Fruit fly (Drosophila melanogaster): ENCODE data around the gene CG13625.

CG13625 gene

DNA sequence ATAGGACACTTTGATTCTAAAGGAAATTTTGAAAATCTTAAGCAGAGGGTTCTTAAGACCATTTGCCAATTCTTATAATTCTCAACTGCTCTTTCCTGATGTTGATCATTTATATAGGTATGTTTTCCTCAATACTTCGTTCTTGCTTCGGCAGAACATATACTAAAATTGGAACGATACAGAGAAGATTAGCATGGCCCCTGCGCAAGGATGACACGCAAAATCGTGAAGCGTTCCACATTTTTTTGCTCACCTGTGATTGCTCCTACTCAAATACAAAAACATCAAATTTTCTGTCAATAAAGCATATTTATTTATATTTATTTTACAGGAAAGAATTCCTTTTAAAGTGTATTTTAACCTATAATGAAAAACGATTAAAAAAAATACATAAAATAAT lies 28.4 kb downstream of the CG13625 start:
- TF ChIP-seq Hr78 (GFP tag; optimal IDR thresholded peaks at IDR 0.05) (no peak), ey (GFP tag; optimal IDR thresholded peaks at IDR 0.05) (no peak), Mio (GFP tag; optimal IDR thresholded peaks at IDR 0.05) (no peak), Jra (GFP tag; optimal IDR thresholded peaks at IDR 0.05) (no peak), br (GFP tag; optimal IDR thresholded peaks at IDR 0.05) (no peak), Sp1 (GFP tag; optimal IDR thresholded peaks at IDR 0.05) (no peak), woc (GFP tag; optimal IDR thresholded peaks at IDR 0.05) (no peak), tai (GFP tag; optimal IDR thresholded peaks at IDR 0.05) (no peak), GATAd (GFP tag; optimal IDR thresholded peaks at IDR 0.05) (no peak), CG9705 (GFP tag; optimal IDR thresholded peaks at IDR 0.05) (no peak), N (GFP tag; optimal IDR thresholded peaks at IDR 0.05) (no peak)

DNA sequence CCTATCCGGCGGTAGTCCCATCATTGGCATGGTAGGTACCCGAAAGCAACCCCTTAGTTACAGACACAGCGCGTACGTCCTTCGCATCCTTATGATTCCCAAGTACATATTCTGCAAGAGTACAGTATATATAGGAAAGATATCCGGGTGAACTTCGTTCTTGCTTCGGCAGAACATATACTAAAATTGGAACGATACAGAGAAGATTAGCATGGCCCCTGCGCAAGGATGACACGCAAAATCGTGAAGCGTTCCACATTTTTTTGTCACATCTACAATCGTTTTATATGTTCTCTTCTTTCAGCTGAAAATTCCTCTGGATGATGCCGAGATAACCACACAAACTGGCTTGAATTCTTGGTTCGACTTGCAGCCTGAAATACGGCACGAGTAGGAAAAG lies 29.0 kb downstream of the CG13625 start:
- TF ChIP-seq Abd-B (GFP tag; optimal IDR thresholded peaks at IDR 0.05) (no peak), br (GFP tag; optimal IDR thresholded peaks at IDR 0.05) (no peak), Dif (GFP tag; optimal IDR thresholded peaks at IDR 0.05; ENCODE audit: partially characterized antibody) (no peak), h (GFP tag; optimal IDR thresholded peaks at IDR 0.05) (no peak), CG9705 (GFP tag; optimal IDR thresholded peaks at IDR 0.05) (no peak)

DNA sequence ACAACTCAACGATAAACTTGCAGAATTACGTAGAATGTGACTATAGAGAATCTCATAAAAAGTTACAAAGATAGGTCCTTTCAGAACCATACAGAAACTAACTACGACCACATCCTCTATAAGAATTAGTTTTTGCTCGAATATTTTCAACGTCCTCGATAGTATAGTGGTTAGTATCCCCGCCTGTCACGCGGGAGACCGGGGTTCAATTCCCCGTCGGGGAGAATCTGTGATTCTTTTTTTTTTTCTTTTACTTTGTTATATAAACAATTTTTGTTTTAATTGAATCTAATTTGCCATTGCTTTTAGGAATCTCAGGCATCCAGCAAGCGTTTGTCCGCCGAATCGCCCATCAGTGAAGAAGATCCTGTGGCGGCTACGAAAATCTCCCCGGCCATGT lies 29.8 kb downstream of the CG13625 start:
- TF ChIP-seq CG9705 (GFP tag; optimal IDR thresholded peaks at IDR 0.05) (no peak), Hr78 (GFP tag; optimal IDR thresholded peaks at IDR 0.05) (no peak), dmrt93B (GFP tag; optimal IDR thresholded peaks at IDR 0.05) (no peak), woc (GFP tag; optimal IDR thresholded peaks at IDR 0.05) (no peak), Dfd (GFP tag; optimal IDR thresholded peaks at IDR 0.05) (no peak), dsf (GFP tag; optimal IDR thresholded peaks at IDR 0.05; ENCODE audit: borderline replicate concordance) (no peak), Mio (GFP tag; optimal IDR thresholded peaks at IDR 0.05) (no peak), CG32264 (GFP tag; optimal IDR thresholded peaks at IDR 0.05) (no peak), sage (GFP tag; optimal IDR thresholded peaks at IDR 0.05) (no peak), Rel (GFP tag; optimal IDR thresholded peaks at IDR 0.05) (no peak), Rel (tag; optimal IDR thresholded peaks at IDR 0.05) (no peak), GATAd (GFP tag; optimal IDR thresholded peaks at IDR 0.05) (no peak)

DNA sequence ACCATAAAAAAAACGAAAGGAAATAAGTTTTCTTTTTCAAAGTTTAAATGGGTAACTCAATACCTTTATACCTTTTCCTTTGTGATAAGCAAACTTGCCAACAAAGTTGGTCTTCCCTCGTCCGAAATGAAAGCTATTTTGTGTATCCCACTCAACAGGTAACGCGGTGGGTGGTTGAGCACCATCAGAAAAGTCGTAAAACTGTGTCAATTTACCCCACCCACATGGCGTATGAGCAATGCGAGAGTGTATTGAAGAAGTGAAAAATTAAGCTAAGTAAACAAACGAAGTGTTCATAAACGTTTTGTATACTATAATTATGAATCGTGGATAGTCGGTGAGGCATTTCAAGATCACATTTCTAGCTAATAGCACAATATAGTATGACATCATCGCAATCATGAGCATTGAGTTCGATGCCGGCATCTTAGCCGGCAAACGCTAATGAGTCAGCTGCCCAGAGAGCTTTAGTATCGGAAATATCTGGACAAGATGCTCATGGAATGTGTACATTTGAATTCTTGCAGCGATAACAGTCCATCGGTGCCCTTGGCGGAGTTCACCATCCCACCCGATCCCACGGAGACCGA lies 34.1 kb downstream of the CG13625 start:
- no peak for TF ChIP-seq Mio (GFP tag; optimal IDR thresholded peaks at IDR 0.05)
- no peak for TF ChIP-seq HLH106 (tag; optimal IDR thresholded peaks at IDR 0.05)
- no peak for TF ChIP-seq sage (GFP tag; optimal IDR thresholded peaks at IDR 0.05)
- no peak for TF ChIP-seq Myc (optimal IDR thresholded peaks at IDR 0.05)
- TF ChIP-seq Vsx2 (GFP tag; optimal IDR thresholded peaks at IDR 0.05; ENCODE audit: partially characterized antibody) = no peak
- TF ChIP-seq woc (GFP tag; optimal IDR thresholded peaks at IDR 0.05) = no peak
- TF ChIP-seq fru (GFP tag; optimal IDR thresholded peaks at IDR 0.05) = no peak
- no peak for TF ChIP-seq Hr83 (GFP tag; optimal IDR thresholded peaks at IDR 0.05; ENCODE audit: poor library complexity, severe bottlenecking)
- no peak for TF ChIP-seq Hr78 (GFP tag; optimal IDR thresholded peaks at IDR 0.05)
- TF ChIP-seq rgr (GFP tag; optimal IDR thresholded peaks at IDR 0.05) = no peak
- no peak for TF ChIP-seq OdsH (GFP tag; optimal IDR thresholded peaks at IDR 0.05)
- TF ChIP-seq Sp1 (GFP tag; optimal IDR thresholded peaks at IDR 0.05) = no peak
- no peak for TF ChIP-seq CrebA (GFP tag; optimal IDR thresholded peaks at IDR 0.05; ENCODE audit: borderline replicate concordance)
- no peak for TF ChIP-seq br (GFP tag; optimal IDR thresholded peaks at IDR 0.05)
- no peak for TF ChIP-seq ey (GFP tag; optimal IDR thresholded peaks at IDR 0.05)
- no peak for TF ChIP-seq CG9705 (GFP tag; optimal IDR thresholded peaks at IDR 0.05)
- TF ChIP-seq Dfd (GFP tag; optimal IDR thresholded peaks at IDR 0.05) = no peak
- no peak for TF ChIP-seq Abd-B (GFP tag; optimal IDR thresholded peaks at IDR 0.05)

DNA sequence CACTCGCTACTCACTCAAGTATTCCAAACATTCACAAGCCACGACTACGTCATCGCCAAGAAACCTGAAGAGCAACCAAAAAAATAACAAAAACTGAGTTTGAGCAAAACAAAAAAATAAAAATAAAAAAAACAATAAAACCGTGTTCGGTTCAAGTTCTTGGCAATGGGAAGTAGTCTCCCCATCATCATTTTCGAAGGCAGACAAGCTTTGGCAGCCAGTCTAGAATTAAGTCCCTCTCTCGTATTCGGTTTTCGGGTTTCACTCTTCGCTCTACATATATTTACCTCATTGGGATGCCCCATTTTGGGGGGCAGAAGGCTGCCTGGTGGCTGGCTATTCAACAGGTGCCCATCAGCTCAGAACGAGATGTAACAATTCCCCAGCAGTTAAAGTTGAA lies 35.1 kb downstream of the CG13625 start:
- TF ChIP-seq Sp1 (GFP tag; optimal IDR thresholded peaks at IDR 0.05) = peak; percentile 72
- TF ChIP-seq ey (GFP tag; optimal IDR thresholded peaks at IDR 0.05) = no peak
- TF ChIP-seq foxo (GFP tag; optimal IDR thresholded peaks at IDR 0.05) = peak in 1 of 2 experiments; percentile 3
- TF ChIP-seq jim (GFP tag; optimal IDR thresholded peaks at IDR 0.05) = peak; percentile 13
- no peak for TF ChIP-seq Rel (GFP tag; optimal IDR thresholded peaks at IDR 0.05)
- peak; percentile 50 for TF ChIP-seq Rel (tag; optimal IDR thresholded peaks at IDR 0.05)
- peak; percentile 75 for TF ChIP-seq CrebA (GFP tag; optimal IDR thresholded peaks at IDR 0.05; ENCODE audit: borderline replicate concordance)
